Fruit fly (Drosophila melanogaster) whole organism, wandering third instar larva: Measurements from ENCODE around the gene Abp1.

Source experiments
- Hr78 ChIP-seq: fragments of >200 bp; optimal IDR thresholded peaks from 2 replicates; lab custom pipeline; 2017; ENCODE audit warnings: missing biosample characterization, missing genetic modification characterization
- Jra ChIP-seq: sonication (Bioruptor generic); optimal IDR thresholded peaks from 2 replicates; lab custom pipeline; 2016; ENCODE audit warnings: missing biosample characterization, missing genetic modification characterization
- N ChIP-seq: fragments of >200 bp; optimal IDR thresholded peaks from 2 replicates; lab custom pipeline; 2018; ENCODE audit warnings: missing biosample characterization, missing external identifiers, missing genetic modification characterization
- OdsH ChIP-seq: fragments of 200-800 bp; sonication (Bioruptor generic); optimal IDR thresholded peaks from 2 replicates; lab custom pipeline; 2016; ENCODE audit warnings: missing biosample characterization, mild to moderate bottlenecking, missing genetic modification characterization
- h ChIP-seq: fragments of 200-800 bp; sonication (Bioruptor generic); optimal IDR thresholded peaks from 3 replicates; lab custom pipeline; 2016; ENCODE audit warnings: missing biosample characterization, mild to moderate bottlenecking, missing genetic modification characterization
- pan ChIP-seq: fragments of >200 bp; optimal IDR thresholded peaks from 2 replicates; lab custom pipeline; 2017
- rgr ChIP-seq: fragments of 200-800 bp; sonication (Bioruptor generic); optimal IDR thresholded peaks from 3 replicates; lab custom pipeline; 2016; ENCODE audit warnings: missing biosample characterization, mild to moderate bottlenecking, missing genetic modification characterization

DNA sequence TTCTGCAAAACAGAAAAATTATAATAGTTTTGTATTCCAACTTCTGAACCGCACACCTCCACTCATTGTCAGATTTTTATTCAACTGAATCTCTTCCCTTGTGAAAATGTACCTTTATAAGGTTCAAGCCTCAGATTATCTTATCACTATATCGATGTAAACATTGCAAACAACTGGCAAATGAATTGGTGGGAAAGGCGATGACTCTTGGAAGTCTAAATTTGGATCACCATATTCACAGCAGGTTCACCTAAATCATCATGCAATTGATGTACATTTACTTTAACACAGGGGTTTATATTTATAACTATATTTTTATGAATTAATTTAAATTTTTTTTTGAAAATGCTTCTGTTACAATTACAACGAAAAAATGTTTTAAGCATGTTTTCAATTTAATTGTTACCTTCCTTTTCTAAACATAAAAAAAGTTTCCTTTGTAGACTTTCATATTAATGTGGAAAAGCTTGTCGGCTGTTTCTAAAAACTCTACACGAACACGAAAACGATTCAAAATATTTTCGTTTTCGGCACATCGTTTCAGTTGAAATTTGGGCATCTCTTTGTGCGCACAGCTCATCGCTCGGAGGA lies 45.6 kb downstream of the Abp1 start, which contains the start of the genes CG10140 and CG14109:
- TF ChIP-seq Jra = no peak
- TF ChIP-seq N (GFP tag; lab: Kevin White, UChicago) = no peak
- no peak for TF ChIP-seq h
- no peak for TF ChIP-seq pan (lab: Kevin White, UChicago)
- no peak for TF ChIP-seq OdsH (GFP tag; lab: Kevin White, UChicago)
- TF ChIP-seq Hr78 (GFP tag; lab: Kevin White, UChicago) = no peak
- TF ChIP-seq rgr (GFP tag; lab: Kevin White, UChicago) = no peak
